Worm (Caenorhabditis elegans) whole organism, L4 larva: ENCODE data around the gene kbp-2.
A peak's percentile ranks its signal among the peaks of the same experiment; 100 is the strongest.

Experiments
- F44E2.7 ChIP-seq: fragments of 200-800 bp; sonication (Bioruptor generic); IDR thresholded peaks from 2 replicates; pipeline ENCODE4 v2.1.2; 2022; ENCODE audit warnings: missing genetic modification characterization, missing compliant biosample characterization
- R02D3.7 ChIP-seq: fragments of 150-350 bp; sonication (generic microtip); optimal IDR thresholded peaks from 3 replicates; lab custom pipeline; 2014; ENCODE audit warnings: missing biosample characterization, missing genetic modification characterization
- T20F7.1 ChIP-seq: fragments of 200-800 bp; sonication (Bioruptor generic); optimal IDR thresholded peaks from 2 replicates; lab custom pipeline; 2018; ENCODE audit warnings: mild to moderate bottlenecking, missing genetic modification characterization, missing compliant biosample characterization
- T26A8.4 ChIP-seq: fragments of 200-800 bp; sonication (Bioruptor generic); IDR thresholded peaks from 2 replicates; pipeline ENCODE4 v1.3.6; 2022; ENCODE audit warnings: missing genetic modification characterization, missing compliant biosample characterization
- Y48G9A.11 ChIP-seq: fragments of 200-800 bp; sonication (Bioruptor generic); IDR thresholded peaks from 2 replicates; pipeline ENCODE4 v1.3.6; 2022; ENCODE audit warnings: missing genetic modification reagents, missing genetic modification characterization, missing compliant biosample characterization
- aha-1 ChIP-seq: fragments of 150-350 bp; peaks from one replicate; lab custom pipeline; 2014; ENCODE audit warnings: missing biosample characterization, missing genetic modification characterization
- aly-2 ChIP-seq: sonication (generic microtip); optimal IDR thresholded peaks from 2 replicates; lab custom pipeline; 2018; ENCODE audit warnings: missing biosample characterization, missing genetic modification characterization
- ceh-28 ChIP-seq: fragments of 150-350 bp; optimal IDR thresholded peaks from 2 replicates; lab custom pipeline; 2014; ENCODE audit warnings: missing biosample characterization, missing genetic modification reagents, missing genetic modification characterization
- ceh-44 ChIP-seq: fragments of 200-800 bp; sonication (Bioruptor generic); IDR thresholded peaks from 2 replicates; pipeline ENCODE4 v1.3.6; 2022; ENCODE audit warnings: missing genetic modification reagents, missing genetic modification characterization, missing compliant biosample characterization
- ctbp-1 ChIP-seq: fragments of 200-800 bp; sonication (Bioruptor generic); IDR thresholded peaks from 2 replicates; pipeline ENCODE4 v1.3.6; 2022; ENCODE audit warnings: missing genetic modification reagents, missing genetic modification characterization, missing compliant biosample characterization
- daf-12 ChIP-seq: fragments of 150-350 bp; optimal IDR thresholded peaks from 2 replicates; lab custom pipeline; 2014; ENCODE audit warnings: missing biosample characterization, missing genetic modification reagents, missing genetic modification characterization
- daf-16 ChIP-seq, 3 experiments: sonication (generic microtip); optimal IDR thresholded peaks; 2 replicates each; lab custom pipeline; 2016 to 2017; ENCODE audit warnings: missing genetic modification characterization in 3 of 3, missing genetic modification reagents in 3 of 3, mild to moderate bottlenecking in 2 of 3, missing compliant biosample characterization in 2 of 3, missing biosample characterization in 1 of 3, moderate library complexity in 1 of 3
- daf-8 ChIP-seq: fragments of 200-800 bp; sonication (Bioruptor generic); IDR thresholded peaks from 2 replicates; pipeline ENCODE4 v1.3.6; 2022; ENCODE audit warnings: missing genetic modification characterization, missing compliant biosample characterization
- dmd-6 ChIP-seq: fragments of 200-800 bp; sonication (Bioruptor generic); IDR thresholded peaks from 2 replicates; pipeline ENCODE4 v1.3.6; 2022; ENCODE audit warnings: missing genetic modification reagents, missing genetic modification characterization, missing compliant biosample characterization
- dmd-8 ChIP-seq: fragments of 200-800 bp; sonication (Bioruptor generic); IDR thresholded peaks from 2 replicates; pipeline ENCODE4 v1.3.6; 2022; ENCODE audit warnings: missing genetic modification characterization, missing compliant biosample characterization
- duxl-1 ChIP-seq: sonication (generic microtip); optimal IDR thresholded peaks from 2 replicates; lab custom pipeline; 2016; ENCODE audit warnings: mild to moderate bottlenecking, missing genetic modification characterization, moderate library complexity, missing compliant biosample characterization; ENCODE audit not compliant: poor library complexity
- egl-43 ChIP-seq: fragments of 200-800 bp; sonication (Bioruptor generic); IDR thresholded peaks from 2 replicates; pipeline ENCODE4 v1.3.6; 2022; ENCODE audit warnings: missing genetic modification reagents, missing genetic modification characterization, missing compliant biosample characterization
- fkh-10 ChIP-seq: fragments of 150-350 bp; optimal IDR thresholded peaks from 2 replicates; lab custom pipeline; 2014; ENCODE audit warnings: missing biosample characterization, missing genetic modification reagents, missing genetic modification characterization
- fos-1 ChIP-seq: fragments of 150-350 bp; optimal IDR thresholded peaks from 2 replicates; lab custom pipeline; 2014; ENCODE audit warnings: missing biosample characterization, missing genetic modification characterization
- hif-1 ChIP-seq, 2 experiments: sonication (generic microtip); optimal IDR thresholded peaks; 2 replicates each; lab custom pipeline; 2016 to 2017; ENCODE audit warnings: missing compliant biosample characterization in 2 of 2, missing genetic modification characterization in 2 of 2, missing genetic modification reagents in 2 of 2, missing genotype in 2 of 2, mild to moderate bottlenecking in 1 of 2
- hlh-11 ChIP-seq: fragments of 200-800 bp; sonication (Bioruptor generic); optimal IDR thresholded peaks from 2 replicates; lab custom pipeline; 2018; ENCODE audit warnings: mild to moderate bottlenecking, missing genetic modification characterization, missing compliant biosample characterization
- hlh-30 ChIP-seq: sonication (generic microtip); optimal IDR thresholded peaks from 2 replicates; lab custom pipeline; 2017; ENCODE audit warnings: antibody characterized with exemption, mild to moderate bottlenecking, missing genetic modification characterization, missing compliant biosample characterization; ENCODE audit not compliant: insufficient read depth
- hmg-1.1 ChIP-seq: fragments of 200-800 bp; sonication (Bioruptor generic); IDR thresholded peaks from 2 replicates; pipeline ENCODE4 v1.3.6; 2022; ENCODE audit warnings: missing genetic modification reagents, missing genetic modification characterization, missing compliant biosample characterization
- jun-1 ChIP-seq: fragments of 150-350 bp; optimal IDR thresholded peaks from 2 replicates; lab custom pipeline; 2014; ENCODE audit warnings: missing biosample characterization, missing genetic modification reagents, missing genetic modification characterization
- lim-7 ChIP-seq: fragments of 200-800 bp; sonication (Bioruptor generic); IDR thresholded peaks from 2 replicates; pipeline ENCODE4 v1.3.6; 2022; ENCODE audit warnings: missing genetic modification characterization, missing compliant biosample characterization
- lin-1 ChIP-seq: fragments of 200-800 bp; sonication (Bioruptor generic); IDR thresholded peaks from 2 replicates; pipeline ENCODE4 v1.3.6; 2022; ENCODE audit warnings: missing genetic modification reagents, missing genetic modification characterization, missing compliant biosample characterization
- lir-3 ChIP-seq: sonication (generic microtip); optimal IDR thresholded peaks from 2 replicates; lab custom pipeline; 2016; ENCODE audit warnings: mild to moderate bottlenecking, missing genetic modification characterization, missing compliant biosample characterization
- madf-9 ChIP-seq: fragments of 200-800 bp; sonication (Bioruptor generic); conservative IDR thresholded peaks from 2 replicates; pipeline ENCODE4 v1.3.6; 2022; ENCODE audit warnings: missing genetic modification reagents, missing genetic modification characterization, missing compliant biosample characterization
- mdl-1 ChIP-seq, 2 experiments: fragments of 150-350 bp in 1 of 2; sonication (generic microtip) in 1 of 2; optimal IDR thresholded peaks; 2 replicates each; lab custom pipeline; 2014 to 2017; ENCODE audit warnings: missing biosample characterization in 2 of 2, missing genetic modification characterization in 2 of 2
- mes-2 ChIP-seq: sonication (generic microtip); optimal IDR thresholded peaks from 2 replicates; lab custom pipeline; 2016; ENCODE audit warnings: missing genotype, mild to moderate bottlenecking, missing genetic modification characterization, missing compliant biosample characterization; ENCODE audit not compliant: poor library complexity, severe bottlenecking
- mxl-2 ChIP-seq: fragments of 200-800 bp; sonication (Bioruptor generic); conservative IDR thresholded peaks from 2 replicates; pipeline ENCODE4 v1.3.6; 2022; ENCODE audit warnings: missing genetic modification reagents, missing genetic modification characterization, missing compliant biosample characterization
- mxl-3 ChIP-seq: fragments of 200-800 bp; sonication (Bioruptor generic); optimal IDR thresholded peaks from 2 replicates; lab custom pipeline; 2018; ENCODE audit warnings: mild to moderate bottlenecking, missing genetic modification characterization, missing compliant biosample characterization
- nhr-10 ChIP-seq: fragments of 150-350 bp; optimal IDR thresholded peaks from 2 replicates; lab custom pipeline; 2014; ENCODE audit warnings: missing biosample characterization, missing genetic modification characterization
- nhr-42 ChIP-seq: fragments of 200-800 bp; sonication (Bioruptor generic); IDR thresholded peaks from 2 replicates; pipeline ENCODE4 v1.3.6; 2022; ENCODE audit warnings: missing genetic modification characterization, missing compliant biosample characterization
- nhr-48 ChIP-seq: sonication (generic microtip); optimal IDR thresholded peaks from 2 replicates; lab custom pipeline; 2016; ENCODE audit warnings: mild to moderate bottlenecking, missing genetic modification characterization, missing compliant biosample characterization
- nhr-77 ChIP-seq: fragments of 150-350 bp; optimal IDR thresholded peaks from 2 replicates; lab custom pipeline; 2014; ENCODE audit warnings: missing biosample characterization, missing genetic modification characterization
- pha-4 ChIP-seq, 2 experiments: fragments of 150-350 bp in 1 of 2; fragments of 200-800 bp in 1 of 2; sonication (Bioruptor generic) in 1 of 2; IDR thresholded peaks in 1 of 2; optimal IDR thresholded peaks in 1 of 2; 2 replicates each; pipeline versions ENCODE4 v1.3.6 to Lab custom; 2014 to 2022; ENCODE audit warnings: missing genetic modification characterization in 2 of 2, missing genetic modification reagents in 2 of 2, missing biosample characterization in 1 of 2, missing compliant biosample characterization in 1 of 2
- rbr-2 ChIP-seq: sonication (generic microtip); optimal IDR thresholded peaks from 2 replicates; lab custom pipeline; 2016; ENCODE audit warnings: missing genotype, missing genetic modification characterization, missing compliant biosample characterization
- sdz-12 ChIP-seq: fragments of 200-800 bp; sonication (Bioruptor generic); optimal IDR thresholded peaks from 2 replicates; lab custom pipeline; 2018; ENCODE audit warnings: mild to moderate bottlenecking, missing genetic modification characterization, missing compliant biosample characterization
- set-16 ChIP-seq: fragments of 200-800 bp; sonication (Bioruptor generic); IDR thresholded peaks from 2 replicates; pipeline ENCODE4 v1.3.6; 2022; ENCODE audit warnings: missing genetic modification reagents, missing genetic modification characterization, missing compliant biosample characterization
- skn-1 ChIP-seq: fragments of 150-350 bp; optimal IDR thresholded peaks from 2 replicates; lab custom pipeline; 2014; ENCODE audit warnings: missing biosample characterization, missing genetic modification characterization
- snpc-1.2 ChIP-seq: fragments of 200-800 bp; sonication (Bioruptor generic); IDR thresholded peaks from 2 replicates; pipeline ENCODE4 v1.3.6; 2022; ENCODE audit warnings: missing genetic modification reagents, missing genetic modification characterization, missing compliant biosample characterization
- snpc-4 ChIP-seq: fragments of 150-350 bp; optimal IDR thresholded peaks from 2 replicates; lab custom pipeline; 2014; ENCODE audit warnings: missing biosample characterization, missing genetic modification characterization
- spr-3 ChIP-seq: fragments of 200-800 bp; sonication (Bioruptor generic); optimal IDR thresholded peaks from 2 replicates; lab custom pipeline; 2018; ENCODE audit warnings: mild to moderate bottlenecking, missing genetic modification characterization, missing compliant biosample characterization
- unc-39 ChIP-seq: sonication (generic microtip); optimal IDR thresholded peaks from 2 replicates; lab custom pipeline; 2017; ENCODE audit warnings: missing biosample characterization, missing genetic modification characterization
- zfp-2 ChIP-seq: sonication (generic microtip); optimal IDR thresholded peaks from 2 replicates; lab custom pipeline; 2016; ENCODE audit warnings: mild to moderate bottlenecking, missing genetic modification characterization, missing compliant biosample characterization
- zfp-3 ChIP-seq: fragments of 200-800 bp; sonication (Bioruptor generic); conservative IDR thresholded peaks from 2 replicates; pipeline ENCODE4 v1.3.6; 2022; ENCODE audit warnings: missing genetic modification reagents, missing genetic modification characterization, missing compliant biosample characterization

The kbp-2 gene

ce11 chrIII:4950345-4950744 lies 46.7 kb upstream of the kbp-2 start (continued):
- TF ChIP-seq mes-2 (tag; lab: Kevin White, UChicago) (peak; percentile 25), zfp-2 (tag; lab: Kevin White, UChicago) (no peak), daf-12 (tag; lab: Kevin White, UChicago) (no peak), fos-1 (tag; lab: Kevin White, UChicago) (no peak), Y48G9A.11 (GFP tag; lab: Robert Waterston, UW) (no peak)

DNA sequence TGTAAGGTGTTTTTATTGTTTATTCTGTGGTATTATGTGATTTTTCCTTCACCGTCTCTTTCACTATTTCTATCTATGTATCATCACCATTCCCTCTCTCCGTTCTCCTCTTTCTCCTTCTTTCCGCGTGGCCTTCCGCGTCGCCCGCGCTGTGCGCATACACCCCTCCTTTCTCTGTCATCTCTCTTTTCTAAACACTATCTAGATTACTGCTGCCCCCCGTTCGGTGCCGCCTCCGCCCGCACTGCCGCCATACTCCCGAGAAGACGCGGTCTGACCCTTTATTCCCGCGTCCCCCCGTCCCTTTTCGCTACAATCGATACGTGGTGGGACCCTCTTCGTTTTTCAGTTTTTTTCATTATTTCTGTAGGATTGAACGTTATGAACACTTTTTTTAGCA lies 44.9 kb upstream of the kbp-2 start:
- TF ChIP-seq F44E2.7 (GFP tag; lab: Robert Waterston, UW) (no peak), madf-9 (peak; percentile 99), mdl-1 (tag; optimal IDR thresholded peaks at IDR 0.05; lab: Kevin White, UChicago) (peak; percentile 23 to 55), hlh-11 (tag; lab: Kevin White, UChicago) (peak; percentile 47), set-16 (peak; percentile 81), snpc-4 (tag; lab: Kevin White, UChicago) (no peak), mxl-3 (peak; percentile 30), jun-1 (tag; lab: Kevin White, UChicago) (no peak), dmd-8 (GFP tag; lab: Robert Waterston, UW) (no peak), fkh-10 (GFP tag; lab: Kevin White, UChicago) (no peak), R02D3.7 (no peak), aha-1 (tag; lab: Kevin White, UChicago) (peak; percentile 97), hif-1 (tag; optimal IDR thresholded peaks at IDR 0.05; lab: Kevin White, UChicago) (peak in 1 of 2 experiments; percentile 18), hlh-30 (tag; lab: Kevin White, UChicago) (peak; percentile 33), T20F7.1 (GFP tag; lab: Kevin White, UChicago) (no peak), hmg-1.1 (peak; percentile 41), lin-1 (no peak), T26A8.4 (peak; percentile 25), dmd-6 (GFP tag; lab: Robert Waterston, UW) (no peak), sdz-12 (no peak), mes-2 (tag; lab: Kevin White, UChicago) (peak; percentile 22), ceh-28 (no peak), snpc-1.2 (GFP tag; lab: Robert Waterston, UW) (0 out of 2 replicates have a peak, but pooled peaks have one; percentile 17), aly-2 (tag; lab: Kevin White, UChicago) (no peak), spr-3 (GFP tag; lab: Kevin White, UChicago) (no peak), pha-4 (GFP tag; IDR thresholded peaks at IDR 0.05; lab: Robert Waterston, UW) (0 out of 2 replicates have a peak, but pooled peaks have one; percentile 19), pha-4 (tag; optimal IDR thresholded peaks at IDR 0.05; lab: Kevin White, UChicago) (no peak), egl-43 (GFP tag; lab: Robert Waterston, UW) (0 out of 2 replicates have a peak, but pooled peaks have one; percentile 55), lir-3 (tag; lab: Kevin White, UChicago) (no peak), ceh-44 (no peak), daf-16 (GFP tag; optimal IDR thresholded peaks at IDR 0.05; lab: Kevin White, UChicago) (no peak), daf-16 (tag; optimal IDR thresholded peaks at IDR 0.05; lab: Kevin White, UChicago) (peak; percentile 29)
- TF ChIP-seq, all 104 proteins: peak for 15

ce11 chrIII:4947352-4947751 lies 43.7 kb upstream of the kbp-2 start:
- TF ChIP-seq nhr-48 (tag; lab: Kevin White, UChicago) (no peak), nhr-42 (GFP tag; lab: Robert Waterston, UW) (0 out of 2 replicates have a peak, but pooled peaks have one; percentile 27), zfp-3 (GFP tag; lab: Robert Waterston, UW) (no peak), unc-39 (tag; lab: Kevin White, UChicago) (no peak), ceh-28 (no peak), aly-2 (tag; lab: Kevin White, UChicago) (no peak), lim-7 (GFP tag; lab: Robert Waterston, UW) (no peak), ctbp-1 (GFP tag; lab: Robert Waterston, UW) (0 out of 2 replicates have a peak, but pooled peaks have one; percentile 30), hmg-1.1 (peak; percentile 38; the same call in 1 of the 2 replicates), duxl-1 (no peak), mdl-1 (tag; optimal IDR thresholded peaks at IDR 0.05; lab: Kevin White, UChicago) (peak; percentile 11 to 34), nhr-77 (no peak), rbr-2 (tag; lab: Kevin White, UChicago) (peak; percentile 23), mxl-2 (no peak), skn-1 (tag; lab: Kevin White, UChicago) (no peak), aha-1 (tag; lab: Kevin White, UChicago) (peak; percentile 98), hlh-30 (tag; lab: Kevin White, UChicago) (peak; percentile 82), set-16 (peak; percentile 82), nhr-10 (tag; lab: Kevin White, UChicago) (no peak), daf-8 (GFP tag; lab: Robert Waterston, UW) (no peak)
